Fruit fly (Drosophila melanogaster): ENCODE measurements around the gene plh.

The plh gene

dm6 chr3R:5053611-5054133 is 42.8 kb upstream of the plh start (continued):
- TF ChIP-seq odd (GFP tag; optimal IDR thresholded peaks at IDR 0.05) (peak; percentile 86), tll (GFP tag; optimal IDR thresholded peaks at IDR 0.05) (peak in 1 of 2 experiments; percentile 26), CG9609 (GFP tag; optimal IDR thresholded peaks at IDR 0.05) (no peak), sim (GFP tag; IDR thresholded peaks at IDR 0.05) (peak; percentile 80), CG32532 (GFP tag; IDR thresholded peaks at IDR 0.05) (peak; percentile 29; the same call in 1 of the 2 replicates), CG6272 (GFP tag; IDR thresholded peaks at IDR 0.05) (no peak), CG10654 (GFP tag; optimal IDR thresholded peaks at IDR 0.05) (peak; percentile 66), Hsf (GFP tag; optimal IDR thresholded peaks at IDR 0.05) (peak; percentile 40), dan (GFP tag; IDR thresholded peaks at IDR 0.05) (no peak), dysf (GFP tag; IDR thresholded peaks at IDR 0.05) (no peak; the same call in 2 of the 3 replicates), corto (GFP tag; optimal IDR thresholded peaks at IDR 0.05) (no peak), Chrac-16 (GFP tag; optimal IDR thresholded peaks at IDR 0.05) (no peak), zfh1 (GFP tag; IDR thresholded peaks at IDR 0.05) (peak; percentile 82), CG10147 (GFP tag; optimal IDR thresholded peaks at IDR 0.05) (peak; percentile 31), CG12219 (GFP tag; optimal IDR thresholded peaks at IDR 0.05) (peak; percentile 57), bowl (GFP tag; IDR thresholded peaks at IDR 0.05) (peak; percentile 65; the same call in 1 of the 2 replicates), CG17361 (GFP tag; IDR thresholded peaks at IDR 0.05) (no peak), Sox102F (GFP tag; optimal IDR thresholded peaks at IDR 0.05) (peak; percentile 69), CG9797 (GFP tag; optimal IDR thresholded peaks at IDR 0.05) (peak; percentile 48), dm (GFP tag; optimal IDR thresholded peaks at IDR 0.05) (no peak), Sin3A (optimal IDR thresholded peaks at IDR 0.05) (no peak), Pdp1 (GFP tag; optimal IDR thresholded peaks at IDR 0.05) (peak; percentile 40 to 88), ewg (GFP tag; optimal IDR thresholded peaks at IDR 0.05) (peak; percentile 62), CG31365 (tag; optimal IDR thresholded peaks at IDR 0.05) (peak; percentile 69), CG4328 (GFP tag; optimal IDR thresholded peaks at IDR 0.05) (peak; percentile 75), Ravus (GFP tag; IDR thresholded peaks at IDR 0.05) (no peak), Dad (GFP tag; optimal IDR thresholded peaks at IDR 0.05) (peak; percentile 40), PHDP (tag; optimal IDR thresholded peaks at IDR 0.05) (peak; percentile 80), CG6689 (GFP tag; IDR thresholded peaks at IDR 0.05) (peak; percentile 58), cato (GFP tag; optimal IDR thresholded peaks at IDR 0.05; ENCODE audit: borderline replicate concordance) (peak; percentile 44), wor (GFP tag; IDR thresholded peaks at IDR 0.05) (no peak), bab2 (GFP tag; optimal IDR thresholded peaks at IDR 0.05) (peak; percentile 87), esg (GFP tag; conservative IDR thresholded peaks at IDR 0.05) (no peak), CG5245 (GFP tag; optimal IDR thresholded peaks at IDR 0.05) (peak; percentile 42), nom (GFP tag; optimal IDR thresholded peaks at IDR 0.05) (peak; percentile 21), zfh2 (GFP tag; optimal IDR thresholded peaks at IDR 0.05) (no peak), Taf1 (GFP tag; IDR thresholded peaks at IDR 0.05) (no peak), CG14050 (GFP tag; IDR thresholded peaks at IDR 0.05) (peak; percentile 57), NFAT (GFP tag; IDR thresholded peaks at IDR 0.05) (no peak), lmd (GFP tag; IDR thresholded peaks at IDR 0.05) (peak; percentile 41; the same call in 1 of the 2 replicates), ftz-f1 (GFP tag; optimal IDR thresholded peaks at IDR 0.05) (peak; percentile 44), ara (GFP tag; IDR thresholded peaks at IDR 0.05) (peak; percentile 92), ham (GFP tag; IDR thresholded peaks at IDR 0.05) (no peak), HLH4C (GFP tag; IDR thresholded peaks at IDR 0.05; ENCODE audit: partially characterized antibody) (no peak), luna (GFP tag; optimal IDR thresholded peaks at IDR 0.05) (no peak), CG17186 (GFP tag; optimal IDR thresholded peaks at IDR 0.05) (peak; percentile 37), Nf-YC (tag; optimal IDR thresholded peaks at IDR 0.05) (no peak), danr (GFP tag; IDR thresholded peaks at IDR 0.05) (peak; percentile 49; the same call in 1 of the 2 replicates), wek (GFP tag; optimal IDR thresholded peaks at IDR 0.05) (peak; percentile 89), CG10267 (tag; optimal IDR thresholded peaks at IDR 0.05) (peak; percentile 26), chif (GFP tag; optimal IDR thresholded peaks at IDR 0.05) (peak; percentile 75 to 78)
